Worm (Caenorhabditis elegans) whole organism, L4 larva: ENCODE measurements around the gene daf-12.
A peak's percentile ranks its signal among the peaks of the same experiment; 100 is the strongest.

ENCODE experiments used
- D1046.2 ChIP-seq: fragments of 200-800 bp; sonication (Bioruptor generic); IDR thresholded peaks from 2 replicates; pipeline ENCODE4 v1.3.6; 2022; ENCODE audit warnings: missing genetic modification characterization, missing compliant biosample characterization
- F10B5.3 ChIP-seq: sonication (generic microtip); optimal IDR thresholded peaks from 2 replicates; lab custom pipeline; 2016; ENCODE audit warnings: mild to moderate bottlenecking, missing genetic modification characterization, missing compliant biosample characterization
- T26A8.4 ChIP-seq: fragments of 200-800 bp; sonication (Bioruptor generic); IDR thresholded peaks from 2 replicates; pipeline ENCODE4 v1.3.6; 2022; ENCODE audit warnings: missing genetic modification characterization, missing compliant biosample characterization
- Y48G9A.11 ChIP-seq: fragments of 200-800 bp; sonication (Bioruptor generic); IDR thresholded peaks from 2 replicates; pipeline ENCODE4 v1.3.6; 2022; ENCODE audit warnings: missing genetic modification reagents, missing genetic modification characterization, missing compliant biosample characterization
- ZK546.5 ChIP-seq, 2 experiments: sonication (generic microtip); optimal IDR thresholded peaks; 2 replicates each; lab custom pipeline; 2017; ENCODE audit warnings: missing biosample characterization in 2 of 2, missing genetic modification characterization in 2 of 2
- aha-1 ChIP-seq: fragments of 150-350 bp; peaks from one replicate; lab custom pipeline; 2014; ENCODE audit warnings: missing biosample characterization, missing genetic modification characterization
- arid-1 ChIP-seq: fragments of 200-800 bp; sonication (Bioruptor generic); conservative IDR thresholded peaks from 2 replicates; pipeline ENCODE4 v1.3.6; 2022; ENCODE audit warnings: missing genetic modification reagents, missing genetic modification characterization, missing compliant biosample characterization
- attf-4 ChIP-seq: sonication (generic microtip); optimal IDR thresholded peaks from 3 replicates; lab custom pipeline; 2017; ENCODE audit warnings: missing biosample characterization, missing genetic modification characterization
- ceh-20 ChIP-seq: fragments of 200-800 bp; sonication (Bioruptor generic); IDR thresholded peaks from 2 replicates; pipeline ENCODE4 v1.3.6; 2022; ENCODE audit warnings: missing genetic modification reagents, missing genetic modification characterization, missing compliant biosample characterization
- ceh-28 ChIP-seq: fragments of 150-350 bp; optimal IDR thresholded peaks from 2 replicates; lab custom pipeline; 2014; ENCODE audit warnings: missing biosample characterization, missing genetic modification reagents, missing genetic modification characterization
- ceh-32 ChIP-seq: sonication (generic microtip); optimal IDR thresholded peaks from 2 replicates; lab custom pipeline; 2016; ENCODE audit warnings: mild to moderate bottlenecking, missing genetic modification characterization, missing compliant biosample characterization; ENCODE audit not compliant: poor library complexity
- ctbp-1 ChIP-seq: fragments of 200-800 bp; sonication (Bioruptor generic); IDR thresholded peaks from 2 replicates; pipeline ENCODE4 v1.3.6; 2022; ENCODE audit warnings: missing genetic modification reagents, missing genetic modification characterization, missing compliant biosample characterization
- daf-12 ChIP-seq: fragments of 150-350 bp; optimal IDR thresholded peaks from 2 replicates; lab custom pipeline; 2014; ENCODE audit warnings: missing biosample characterization, missing genetic modification reagents, missing genetic modification characterization
- daf-19 ChIP-seq: fragments of 200-800 bp; sonication (Bioruptor generic); conservative IDR thresholded peaks from 2 replicates; pipeline ENCODE4 v1.3.6; 2022; ENCODE audit warnings: missing genetic modification characterization, missing compliant biosample characterization
- dmd-6 ChIP-seq: fragments of 200-800 bp; sonication (Bioruptor generic); IDR thresholded peaks from 2 replicates; pipeline ENCODE4 v1.3.6; 2022; ENCODE audit warnings: missing genetic modification reagents, missing genetic modification characterization, missing compliant biosample characterization
- dmd-8 ChIP-seq: fragments of 200-800 bp; sonication (Bioruptor generic); IDR thresholded peaks from 2 replicates; pipeline ENCODE4 v1.3.6; 2022; ENCODE audit warnings: missing genetic modification characterization, missing compliant biosample characterization
- dmd-9 ChIP-seq: fragments of 200-800 bp; sonication (Bioruptor generic); IDR thresholded peaks from 2 replicates; pipeline ENCODE4 v1.3.6; 2022; ENCODE audit warnings: missing genetic modification reagents, missing genetic modification characterization, missing compliant biosample characterization
- dpl-1 ChIP-seq: fragments of 150-350 bp; optimal IDR thresholded peaks from 2 replicates; lab custom pipeline; 2014; ENCODE audit warnings: missing biosample characterization, missing genetic modification reagents, missing genetic modification characterization
- duxl-1 ChIP-seq: sonication (generic microtip); optimal IDR thresholded peaks from 2 replicates; lab custom pipeline; 2016; ENCODE audit warnings: mild to moderate bottlenecking, missing genetic modification characterization, moderate library complexity, missing compliant biosample characterization; ENCODE audit not compliant: poor library complexity
- dve-1 ChIP-seq: sonication (generic microtip); optimal IDR thresholded peaks from 2 replicates; lab custom pipeline; 2017; ENCODE audit warnings: antibody characterized with exemption, mild to moderate bottlenecking, missing genetic modification characterization, missing compliant biosample characterization; ENCODE audit not compliant: insufficient read depth
- egl-43 ChIP-seq: fragments of 200-800 bp; sonication (Bioruptor generic); IDR thresholded peaks from 2 replicates; pipeline ENCODE4 v1.3.6; 2022; ENCODE audit warnings: missing genetic modification reagents, missing genetic modification characterization, missing compliant biosample characterization
- fkh-10 ChIP-seq: fragments of 150-350 bp; optimal IDR thresholded peaks from 2 replicates; lab custom pipeline; 2014; ENCODE audit warnings: missing biosample characterization, missing genetic modification reagents, missing genetic modification characterization
- hlh-30 ChIP-seq: sonication (generic microtip); optimal IDR thresholded peaks from 2 replicates; lab custom pipeline; 2017; ENCODE audit warnings: antibody characterized with exemption, mild to moderate bottlenecking, missing genetic modification characterization, missing compliant biosample characterization; ENCODE audit not compliant: insufficient read depth
- lin-1 ChIP-seq: fragments of 200-800 bp; sonication (Bioruptor generic); IDR thresholded peaks from 2 replicates; pipeline ENCODE4 v1.3.6; 2022; ENCODE audit warnings: missing genetic modification reagents, missing genetic modification characterization, missing compliant biosample characterization
- lin-29 ChIP-seq: fragments of 200-800 bp; sonication (Bioruptor generic); IDR thresholded peaks from 2 replicates; pipeline ENCODE4 v1.3.6; 2022; ENCODE audit warnings: missing genetic modification reagents, missing genetic modification characterization, missing compliant biosample characterization
- lin-38 ChIP-seq: fragments of 200-800 bp; sonication (Bioruptor generic); IDR thresholded peaks from 2 replicates; pipeline ENCODE4 v1.3.6; 2022; ENCODE audit warnings: missing genetic modification reagents, missing genetic modification characterization, missing compliant biosample characterization
- madf-9 ChIP-seq: fragments of 200-800 bp; sonication (Bioruptor generic); conservative IDR thresholded peaks from 2 replicates; pipeline ENCODE4 v1.3.6; 2022; ENCODE audit warnings: missing genetic modification reagents, missing genetic modification characterization, missing compliant biosample characterization
- mxl-2 ChIP-seq: fragments of 200-800 bp; sonication (Bioruptor generic); conservative IDR thresholded peaks from 2 replicates; pipeline ENCODE4 v1.3.6; 2022; ENCODE audit warnings: missing genetic modification reagents, missing genetic modification characterization, missing compliant biosample characterization
- nhr-25 ChIP-seq: sonication (generic microtip); optimal IDR thresholded peaks from 2 replicates; lab custom pipeline; 2017; ENCODE audit warnings: missing genetic modification characterization, mild to moderate bottlenecking, missing compliant biosample characterization, antibody characterized with exemption, moderate library complexity, borderline replicate concordance; ENCODE audit not compliant: insufficient read depth
- nhr-28 ChIP-seq: fragments of 150-350 bp; optimal IDR thresholded peaks from 2 replicates; lab custom pipeline; 2014; ENCODE audit warnings: missing biosample characterization, missing genetic modification characterization
- nhr-42 ChIP-seq: fragments of 200-800 bp; sonication (Bioruptor generic); IDR thresholded peaks from 2 replicates; pipeline ENCODE4 v1.3.6; 2022; ENCODE audit warnings: missing genetic modification characterization, missing compliant biosample characterization
- nhr-6 ChIP-seq: fragments of 150-350 bp; optimal IDR thresholded peaks from 2 replicates; lab custom pipeline; 2014; ENCODE audit warnings: missing biosample characterization, missing genetic modification characterization
- nhr-76 ChIP-seq: fragments of 150-350 bp; optimal IDR thresholded peaks from 2 replicates; lab custom pipeline; 2014; ENCODE audit warnings: missing biosample characterization, missing genetic modification characterization
- php-3 ChIP-seq: fragments of 200-800 bp; sonication (Bioruptor generic); IDR thresholded peaks from 2 replicates; pipeline ENCODE4 v1.3.6; 2022; ENCODE audit warnings: missing genetic modification reagents, missing genetic modification characterization, missing compliant biosample characterization
- rbr-2 ChIP-seq: sonication (generic microtip); optimal IDR thresholded peaks from 2 replicates; lab custom pipeline; 2016; ENCODE audit warnings: missing genotype, missing genetic modification characterization, missing compliant biosample characterization
- snpc-1.2 ChIP-seq: fragments of 200-800 bp; sonication (Bioruptor generic); IDR thresholded peaks from 2 replicates; pipeline ENCODE4 v1.3.6; 2022; ENCODE audit warnings: missing genetic modification reagents, missing genetic modification characterization, missing compliant biosample characterization
- tra-1 ChIP-seq: fragments of 200-800 bp; sonication (Bioruptor generic); IDR thresholded peaks from 2 replicates; pipeline ENCODE4 v1.3.6; 2022; ENCODE audit warnings: missing genetic modification reagents, missing genetic modification characterization, missing compliant biosample characterization
- unc-39 ChIP-seq: sonication (generic microtip); optimal IDR thresholded peaks from 2 replicates; lab custom pipeline; 2017; ENCODE audit warnings: missing biosample characterization, missing genetic modification characterization
- vab-7 ChIP-seq: fragments of 200-800 bp; sonication (Bioruptor generic); IDR thresholded peaks from 2 replicates; pipeline ENCODE4 v1.3.6; 2022; ENCODE audit warnings: missing genetic modification reagents, missing genetic modification characterization, missing compliant biosample characterization
- zfp-2 ChIP-seq: sonication (generic microtip); optimal IDR thresholded peaks from 2 replicates; lab custom pipeline; 2016; ENCODE audit warnings: mild to moderate bottlenecking, missing genetic modification characterization, missing compliant biosample characterization
- zfp-3 ChIP-seq: fragments of 200-800 bp; sonication (Bioruptor generic); conservative IDR thresholded peaks from 2 replicates; pipeline ENCODE4 v1.3.6; 2022; ENCODE audit warnings: missing genetic modification reagents, missing genetic modification characterization, missing compliant biosample characterization
- zip-11 ChIP-seq: fragments of 200-800 bp; sonication (Bioruptor generic); IDR thresholded peaks from 2 replicates; pipeline ENCODE4 v1.3.6; 2022; ENCODE audit warnings: missing genetic modification characterization, missing compliant biosample characterization
- ztf-11 ChIP-seq: fragments of 150-350 bp; optimal IDR thresholded peaks from 2 replicates; lab custom pipeline; 2014; ENCODE audit warnings: missing biosample characterization, missing genetic modification characterization

daf-12 gene

ce11 chrX:10666871-10667270 lies 31.2 kb downstream of the daf-12 start (continued):
- no peak for TF ChIP-seq dmd-8 (GFP tag; lab: Robert Waterston, UW)
- no peak for TF ChIP-seq nhr-28
- no peak for TF ChIP-seq nhr-6
- TF ChIP-seq daf-12: no peak
- 0 out of 2 replicates have a peak, but pooled peaks have one; percentile 69 for TF ChIP-seq D1046.2 (GFP tag; lab: Robert Waterston, UW)
- no peak for TF ChIP-seq ceh-20 (GFP tag; lab: Robert Waterston, UW)
- no peak for TF ChIP-seq ZK546.5 (tag; optimal IDR thresholded peaks at IDR 0.05; lab: Kevin White, UChicago)
- TF ChIP-seq tra-1 (GFP tag; lab: Robert Waterston, UW): 0 out of 2 replicates have a peak, but pooled peaks have one; percentile 44
- peak; percentile 76 for TF ChIP-seq zfp-3 (GFP tag; lab: Robert Waterston, UW)
- no peak for TF ChIP-seq nhr-42
- TF ChIP-seq hlh-30: peak; percentile 67
- no peak for TF ChIP-seq ztf-11 (tag; lab: Kevin White, UChicago)
- no peak for TF ChIP-seq F10B5.3 (tag; lab: Kevin White, UChicago)
- 0 out of 2 replicates have a peak, but pooled peaks have one; percentile 46 for TF ChIP-seq zip-11 (GFP tag; lab: Robert Waterston, UW)
- no peak; the same call in 1 of the 2 replicates for TF ChIP-seq lin-38 (GFP tag; lab: Robert Waterston, UW)
- TF ChIP-seq arid-1 (GFP tag; lab: Robert Waterston, UW): peak; percentile 64
- peak; percentile 59; the same call in 1 of the 2 replicates for TF ChIP-seq php-3
- no peak for TF ChIP-seq ceh-32 (tag; lab: Kevin White, UChicago)
- TF ChIP-seq daf-19 (GFP tag; lab: Robert Waterston, UW): 0 out of 2 replicates have a peak, but pooled peaks have one; percentile 21
- no peak for TF ChIP-seq unc-39 (tag; lab: Kevin White, UChicago)
- peak; percentile 86 for TF ChIP-seq snpc-1.2 (GFP tag; lab: Robert Waterston, UW)
- no peak for TF ChIP-seq rbr-2 (tag; lab: Kevin White, UChicago)
- TF ChIP-seq ceh-28: no peak
- no peak for TF ChIP-seq lin-29 (GFP tag; lab: Robert Waterston, UW)
- TF ChIP-seq fkh-10 (GFP tag; lab: Kevin White, UChicago): no peak
- TF ChIP-seq vab-7 (GFP tag; lab: Robert Waterston, UW): peak; percentile 75
- TF ChIP-seq zfp-2: no peak
- TF ChIP-seq Y48G9A.11 (GFP tag; lab: Robert Waterston, UW): peak; percentile 63
- peak; percentile 54 for TF ChIP-seq madf-9 (GFP tag; lab: Robert Waterston, UW)
- TF ChIP-seq mxl-2: no peak
- TF ChIP-seq lin-1 (GFP tag; lab: Robert Waterston, UW): no peak
- TF ChIP-seq duxl-1 (tag; lab: Kevin White, UChicago): no peak
- no peak for TF ChIP-seq attf-4 (tag; lab: Kevin White, UChicago)
- peak; percentile 15; the same call in 1 of the 2 replicates for TF ChIP-seq dmd-9 (GFP tag; lab: Robert Waterston, UW)
- peak; percentile 66 for TF ChIP-seq dmd-6 (GFP tag; lab: Robert Waterston, UW)
- peak; percentile 62; the same call in 1 of the 2 replicates for TF ChIP-seq ctbp-1
- TF ChIP-seq dpl-1 (GFP tag; lab: Kevin White, UChicago): no peak
- TF ChIP-seq nhr-25 (tag; lab: Kevin White, UChicago): no peak
- peak; percentile 44 for TF ChIP-seq dve-1
- TF ChIP-seq T26A8.4 (GFP tag; lab: Robert Waterston, UW): no peak
- peak; percentile 26 for TF ChIP-seq aha-1 (tag; lab: Kevin White, UChicago)
- TF ChIP-seq nhr-76 (tag; lab: Kevin White, UChicago): no peak
- peak; percentile 75 for TF ChIP-seq egl-43 (GFP tag; lab: Robert Waterston, UW)
